Fruit fly (Drosophila melanogaster): ENCODE measurements around the gene CG34155.
A peak's percentile ranks its signal among the peaks of the same experiment; 100 is the strongest.

Gene CG34155

DNA sequence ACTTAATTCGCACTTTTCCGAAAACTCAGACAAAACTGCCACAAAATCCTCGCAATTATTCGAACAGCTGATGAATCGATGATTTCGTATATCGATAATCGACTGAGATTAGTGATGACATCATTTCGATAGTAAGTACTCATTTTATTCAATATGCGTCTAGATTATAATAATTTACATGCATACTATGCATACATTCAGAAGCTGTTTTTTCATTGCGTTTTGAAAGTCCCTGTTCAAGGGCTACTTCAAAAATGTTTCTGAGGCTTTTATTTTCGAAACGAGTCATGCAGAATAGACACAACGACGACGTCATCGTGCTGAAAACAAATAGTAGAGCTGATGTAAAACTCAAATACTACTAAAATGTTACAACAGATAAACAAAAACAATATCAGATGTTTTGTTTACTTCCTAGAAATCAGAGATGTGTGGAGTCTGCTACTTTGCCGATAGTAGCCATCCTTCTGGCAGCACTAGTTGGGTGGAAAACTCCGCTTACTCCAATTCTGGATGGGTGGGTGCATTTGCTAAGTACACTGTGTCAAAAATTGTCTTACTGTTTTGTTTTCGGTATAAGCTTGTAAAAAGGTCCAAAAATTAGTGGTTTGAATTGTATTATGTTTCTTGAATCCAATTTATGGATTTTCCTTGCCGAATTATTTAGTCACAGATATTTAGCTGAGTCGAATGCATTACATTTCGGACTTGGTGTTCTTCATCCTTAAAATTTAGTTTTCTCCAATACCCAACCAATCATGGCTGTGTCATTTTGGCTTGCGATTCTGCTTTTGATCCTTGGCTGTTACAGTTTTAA lies 41.6 kb upstream of the CG34155 start, which contains the start of the genes CG2246 and CG31021 (continued):
- TF ChIP-seq pb (GFP tag; optimal IDR thresholded peaks at IDR 0.05) (peak; percentile 21), exex (tag; optimal IDR thresholded peaks at IDR 0.05) (peak; percentile 9), CG18599 (GFP tag; optimal IDR thresholded peaks at IDR 0.05) (no peak), ap (GFP tag; IDR thresholded peaks at IDR 0.05) (no peak), CG1832 (GFP tag; optimal IDR thresholded peaks at IDR 0.05) (no peak), Dbx (GFP tag; IDR thresholded peaks at IDR 0.05) (peak; percentile 70; the same call in 2 of the 3 replicates), da (GFP tag; optimal IDR thresholded peaks at IDR 0.05) (no peak), Pdp1 (GFP tag; optimal IDR thresholded peaks at IDR 0.05) (peak; percentile 61 to 66), Scr (GFP tag; IDR thresholded peaks at IDR 0.05; ENCODE audit: partially characterized antibody) (peak; percentile 81), schlank (tag; optimal IDR thresholded peaks at IDR 0.05) (no peak), Med (GFP tag) (peak; percentile 94), vvl (GFP tag; IDR thresholded peaks at IDR 0.05) (peak; percentile 80; the same call in 1 of the 2 replicates), CG32532 (GFP tag; IDR thresholded peaks at IDR 0.05) (peak; percentile 72), CG15696 (tag; optimal IDR thresholded peaks at IDR 0.05) (peak; percentile 47), CG2712 (tag; optimal IDR thresholded peaks at IDR 0.05) (peak; percentile 61), hth (optimal IDR thresholded peaks at IDR 0.05) (no peak), CG34422 (GFP tag; IDR thresholded peaks at IDR 0.05) (peak; percentile 67; the same call in 2 of the 3 replicates), bigmax (GFP tag; optimal IDR thresholded peaks at IDR 0.05) (no peak), cg (GFP tag; optimal IDR thresholded peaks at IDR 0.05) (no peak), CG14667 (GFP tag; IDR thresholded peaks at IDR 0.05) (no peak), bcd (GFP tag; optimal IDR thresholded peaks at IDR 0.05) (peak; percentile 60), CG8359 (GFP tag; optimal IDR thresholded peaks at IDR 0.05; ENCODE audit: borderline replicate concordance) (no peak), gem (tag; optimal IDR thresholded peaks at IDR 0.05) (peak; percentile 71), CG1603 (tag; optimal IDR thresholded peaks at IDR 0.05) (peak; percentile 79), CG11093 (GFP tag; IDR thresholded peaks at IDR 0.05) (0 out of 3 replicates have a peak, but pooled peaks have one; percentile 24), tap (tag; optimal IDR thresholded peaks at IDR 0.05) (no peak), row (GFP tag; IDR thresholded peaks at IDR 0.05) (peak; percentile 90), Ets97D (GFP tag; optimal IDR thresholded peaks at IDR 0.05) (peak; percentile 86), scrt (GFP tag; optimal IDR thresholded peaks at IDR 0.05) (no peak), CG31441 (GFP tag; IDR thresholded peaks at IDR 0.05) (peak; percentile 48; the same call in 1 of the 2 replicates), ken (GFP tag; IDR thresholded peaks at IDR 0.05) (peak; percentile 57; the same call in 1 of the 3 replicates), CG31224 (GFP tag; IDR thresholded peaks at IDR 0.05) (0 out of 2 replicates have a peak, but pooled peaks have one; percentile 32), sqz (GFP tag; optimal IDR thresholded peaks at IDR 0.05) (no peak), CG10366 (GFP tag; IDR thresholded peaks at IDR 0.05) (no peak; the same call in 1 of the 2 replicates), CG30020 (tag; optimal IDR thresholded peaks at IDR 0.05) (peak; percentile 27), tup (GFP tag; optimal IDR thresholded peaks at IDR 0.05) (no peak), mld (GFP tag; IDR thresholded peaks at IDR 0.05; ENCODE audit: partially characterized antibody) (0 out of 3 replicates have a peak, but pooled peaks have one; percentile 60), D19A (tag; optimal IDR thresholded peaks at IDR 0.05) (peak; percentile 22), CG4854 (GFP tag; optimal IDR thresholded peaks at IDR 0.05) (peak; percentile 27), CG18476 (GFP tag; optimal IDR thresholded peaks at IDR 0.05) (peak; percentile 2), NfI (GFP tag; optimal IDR thresholded peaks at IDR 0.05) (no peak), CG17186 (GFP tag; optimal IDR thresholded peaks at IDR 0.05) (peak; percentile 27), Eip74EF (GFP tag; optimal IDR thresholded peaks at IDR 0.05) (no peak), sens (GFP tag) (peak; percentile 87), CG8281 (tag; optimal IDR thresholded peaks at IDR 0.05) (no peak), Drgx (GFP tag; IDR thresholded peaks at IDR 0.05) (peak; percentile 32), Dek (tag; optimal IDR thresholded peaks at IDR 0.05) (peak; percentile 64), BEAF-32 (GFP tag; optimal IDR thresholded peaks at IDR 0.05) (peak; percentile 96)

Data from whole organism, embryonic.